Fruit fly (Drosophila melanogaster): ENCODE results near the gene CG13837.

DNA sequence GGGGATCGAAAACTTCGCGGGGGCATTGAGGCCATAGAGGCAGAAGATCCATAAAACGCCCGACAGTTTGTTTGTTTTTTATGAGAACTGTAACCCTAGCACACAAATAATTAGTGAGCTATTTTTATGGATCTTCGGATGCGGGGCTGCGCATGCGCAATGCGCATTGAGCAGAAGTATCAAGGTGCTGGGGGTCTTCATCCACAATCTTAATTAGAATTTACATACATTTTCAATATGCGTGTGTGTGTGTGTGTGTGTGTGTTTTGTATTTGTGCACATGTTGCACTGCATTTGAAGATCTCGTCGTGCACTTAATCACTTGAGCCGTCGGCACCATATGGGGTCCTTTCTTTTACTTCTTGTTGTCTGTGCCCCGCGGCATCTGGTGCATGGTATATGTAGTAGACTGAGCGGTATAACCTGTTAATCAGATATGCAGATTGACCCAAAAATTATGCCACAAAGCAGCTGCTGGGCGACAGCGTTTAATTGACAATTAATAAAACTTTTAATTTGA, 984 bp upstream of the CG13837 start:
- TF ChIP-seq CG33017 (tag; optimal IDR thresholded peaks at IDR 0.05) (no peak), CG12768 (GFP tag; optimal IDR thresholded peaks at IDR 0.05) (no peak), CG7101 (tag; optimal IDR thresholded peaks at IDR 0.05) (no peak), bab1 (GFP tag; optimal IDR thresholded peaks at IDR 0.05) (no peak), CG5204 (GFP tag; optimal IDR thresholded peaks at IDR 0.05) (no peak), Mnt (GFP tag; optimal IDR thresholded peaks at IDR 0.05) (no peak), pad (GFP tag; optimal IDR thresholded peaks at IDR 0.05) (no peak), tj (GFP tag; optimal IDR thresholded peaks at IDR 0.05) (no peak), ovo (GFP tag; optimal IDR thresholded peaks at IDR 0.05) (no peak), CG11617 (GFP tag; optimal IDR thresholded peaks at IDR 0.05) (no peak), Crg-1 (GFP tag; optimal IDR thresholded peaks at IDR 0.05) (no peak), Hr96 (GFP tag; optimal IDR thresholded peaks at IDR 0.05) (no peak)

Measured in whole organism, adult.